Fruit fly (Drosophila melanogaster) whole organism, embryonic: ENCODE measurements around the gene Paics.

Experiments used
- CG1233 ChIP-seq: fragments of 200-800 bp; sonication (Bioruptor generic); optimal IDR thresholded peaks from 4 replicates; lab custom pipeline; 2018; ENCODE audit warnings: missing biosample characterization, mild to moderate bottlenecking, missing genetic modification characterization
- CG17359 ChIP-seq: fragments of 200-800 bp; sonication (Bioruptor generic); optimal IDR thresholded peaks from 3 replicates; lab custom pipeline; 2018; ENCODE audit warnings: missing biosample characterization, mild to moderate bottlenecking, missing genetic modification characterization, moderate library complexity
- CG8478 ChIP-seq: fragments of >200 bp; optimal IDR thresholded peaks from 2 replicates; lab custom pipeline; 2018
- Dfd ChIP-seq, 2 experiments: fragments of >200 bp; optimal IDR thresholded peaks; 2 replicates each; lab custom pipeline; 2017; ENCODE audit warnings: missing biosample characterization in 2 of 2, missing genetic modification characterization in 2 of 2
- Dip2 ChIP-seq: fragments of 200-800 bp; sonication (Bioruptor generic); IDR thresholded peaks from 2 replicates; pipeline ENCODE4 v1.3.6; 2022; ENCODE audit warnings: missing biosample characterization, missing genetic modification characterization
- Hr78 ChIP-seq, 2 experiments: fragments of 200-800 bp in 1 of 2; fragments of >200 bp in 1 of 2; sonication (Bioruptor generic) in 1 of 2; optimal IDR thresholded peaks; 2 replicates each; lab custom pipeline; 2017 to 2019; ENCODE audit warnings: missing biosample characterization in 2 of 2, missing genetic modification characterization in 2 of 2, mild to moderate bottlenecking in 1 of 2, moderate library complexity in 1 of 2
- ara ChIP-seq: fragments of 200-800 bp; sonication (Bioruptor generic); IDR thresholded peaks from 2 replicates; pipeline ENCODE4 v1.3.6; 2022; ENCODE audit warnings: missing biosample characterization, missing genetic modification characterization

DNA sequence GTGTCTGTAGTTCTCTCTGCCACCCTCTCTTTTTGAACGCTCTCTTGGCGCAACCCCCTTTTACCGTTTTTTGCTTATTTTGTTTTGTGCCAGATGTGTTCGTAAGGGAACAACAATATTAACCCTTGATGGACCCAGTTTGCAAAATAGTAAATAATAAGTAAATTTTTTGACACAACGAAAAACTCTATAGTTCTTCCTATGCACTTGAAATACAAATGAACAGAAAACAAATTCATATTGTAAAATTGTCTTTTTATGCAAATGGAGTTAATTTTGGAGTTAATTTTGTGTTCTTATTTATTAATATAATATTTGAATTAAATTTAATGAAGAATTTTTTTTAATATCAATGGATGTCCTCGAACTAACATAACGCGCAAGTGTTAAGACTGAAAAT, 5.3 kb upstream of the Paics start:
- TF ChIP-seq ara (GFP tag; lab: Robert Waterston, UW): no peak
- TF ChIP-seq CG1233 (GFP tag; lab: Kevin White, UChicago): no peak
- TF ChIP-seq Dfd (GFP tag; optimal IDR thresholded peaks at IDR 0.05; lab: Kevin White, UChicago): no peak
- TF ChIP-seq CG17359 (tag; lab: Kevin White, UChicago): no peak
- TF ChIP-seq Dip2 (GFP tag; lab: Robert Waterston, UW): no peak
- TF ChIP-seq CG8478: no peak
- TF ChIP-seq Hr78 (GFP tag; optimal IDR thresholded peaks at IDR 0.05; lab: Kevin White, UChicago): no peak
